Fruit fly (Drosophila melanogaster) whole organism, embryonic: Measurements from ENCODE around the gene Srrm234.

ENCODE experiments used
- B-H2 ChIP-seq: fragments of 200-800 bp; sonication (Bioruptor generic); optimal IDR thresholded peaks from 2 replicates; lab custom pipeline; 2018; ENCODE audit warnings: missing biosample characterization, mild to moderate bottlenecking, missing genetic modification characterization
- BEAF-32 ChIP-seq: fragments of 200-800 bp; sonication (Bioruptor generic); optimal IDR thresholded peaks from 3 replicates; lab custom pipeline; 2017; ENCODE audit warnings: missing biosample characterization, missing genetic modification characterization, mild to moderate bottlenecking, moderate library complexity, missing genetic modification reagents
- Bdp1 ChIP-seq: fragments of 200-800 bp; sonication (Bioruptor generic); optimal IDR thresholded peaks from 3 replicates; lab custom pipeline; 2016; ENCODE audit warnings: missing biosample characterization, missing genetic modification characterization
- CG12155 ChIP-seq: fragments of 200-800 bp; sonication (Bioruptor generic); optimal IDR thresholded peaks from 3 replicates; lab custom pipeline; 2016; ENCODE audit warnings: missing biosample characterization, missing genetic modification characterization
- CG12659 ChIP-seq: fragments of 200-800 bp; sonication (Bioruptor generic); optimal IDR thresholded peaks from 3 replicates; lab custom pipeline; 2017; ENCODE audit warnings: mild to moderate bottlenecking, missing biosample characterization, missing genetic modification reagents, missing genetic modification characterization
- CG13424 ChIP-seq: fragments of 200-800 bp; sonication (Bioruptor generic); optimal IDR thresholded peaks from 2 replicates; lab custom pipeline; 2019; ENCODE audit warnings: missing biosample characterization, mild to moderate bottlenecking, missing genetic modification characterization, moderate library complexity
- CG13624 ChIP-seq: fragments of 200-800 bp; sonication (Bioruptor generic); optimal IDR thresholded peaks from 2 replicates; lab custom pipeline; 2016; ENCODE audit warnings: missing biosample characterization, missing genetic modification characterization
- CG13775 ChIP-seq: fragments of 200-800 bp; sonication (Bioruptor generic); optimal IDR thresholded peaks from 3 replicates; lab custom pipeline; 2017; ENCODE audit warnings: missing biosample characterization, mild to moderate bottlenecking, missing genetic modification characterization
- CG14710 ChIP-seq: fragments of 200-800 bp; sonication (Bioruptor generic); optimal IDR thresholded peaks from 3 replicates; lab custom pipeline; 2019; ENCODE audit warnings: missing biosample characterization, mild to moderate bottlenecking, missing genetic modification characterization, moderate library complexity
- CG17829 ChIP-seq: fragments of 200-800 bp; optimal IDR thresholded peaks from 2 replicates; lab custom pipeline; 2019; ENCODE audit warnings: missing biosample characterization, mild to moderate bottlenecking, missing genetic modification characterization, moderate library complexity
- CG18476 ChIP-seq: fragments of 200-800 bp; sonication (Bioruptor generic); optimal IDR thresholded peaks from 2 replicates; lab custom pipeline; 2016; ENCODE audit warnings: missing biosample characterization, mild to moderate bottlenecking, missing genetic modification characterization
- CG18619 ChIP-seq: fragments of 200-800 bp; sonication (Bioruptor generic); optimal IDR thresholded peaks from 3 replicates; lab custom pipeline; 2017; ENCODE audit warnings: missing biosample characterization, mild to moderate bottlenecking, missing genetic modification characterization
- CG31441 ChIP-seq: fragments of 200-800 bp; sonication (Bioruptor generic); IDR thresholded peaks from 2 replicates; pipeline ENCODE4 v1.3.6; 2022; ENCODE audit warnings: missing biosample characterization, missing genetic modification characterization
- CG4360 ChIP-seq: fragments of 200-800 bp; sonication (Bioruptor generic); IDR thresholded peaks from 2 replicates; pipeline ENCODE4 v1.3.6; 2022; ENCODE audit warnings: missing biosample characterization, missing genetic modification characterization
- CG5245 ChIP-seq: fragments of 200-800 bp; sonication (Bioruptor generic); optimal IDR thresholded peaks from 3 replicates; lab custom pipeline; 2016; ENCODE audit warnings: missing biosample characterization, missing genetic modification characterization
- CG6791 ChIP-seq: fragments of 200-800 bp; sonication (Bioruptor generic); IDR thresholded peaks from 3 replicates; pipeline ENCODE4 v1.3.6; 2022; ENCODE audit warnings: missing biosample characterization, missing genetic modification characterization; ENCODE audit not compliant: partially characterized antibody
- CG9609 ChIP-seq: fragments of 200-800 bp; sonication (Bioruptor generic); optimal IDR thresholded peaks from 3 replicates; lab custom pipeline; 2016; ENCODE audit warnings: missing biosample characterization, missing genetic modification characterization
- CG9817 ChIP-seq: fragments of 200-800 bp; sonication (Bioruptor generic); optimal IDR thresholded peaks from 2 replicates; lab custom pipeline; 2018; ENCODE audit warnings: missing biosample characterization, mild to moderate bottlenecking, missing genetic modification characterization, moderate library complexity
- CTCF ChIP-seq: fragments of 200-800 bp; sonication (Bioruptor generic); optimal IDR thresholded peaks from 2 replicates; lab custom pipeline; 2017; ENCODE audit warnings: missing biosample characterization, mild to moderate bottlenecking, missing genetic modification characterization, moderate library complexity
- Ets65A ChIP-seq: fragments of 200-800 bp; sonication (Bioruptor generic); peaks from one replicate; lab custom pipeline; 2016; ENCODE audit warnings: missing biosample characterization, missing genetic modification characterization
- Fer3 ChIP-seq: fragments of 200-800 bp; sonication (Bioruptor generic); optimal IDR thresholded peaks from 2 replicates; lab custom pipeline; 2018; ENCODE audit warnings: missing biosample characterization, mild to moderate bottlenecking, missing genetic modification characterization, moderate library complexity
- Hey ChIP-seq: fragments of 200-800 bp; sonication (Bioruptor generic); optimal IDR thresholded peaks from 3 replicates; lab custom pipeline; 2018; ENCODE audit warnings: missing biosample characterization, mild to moderate bottlenecking, missing genetic modification characterization
- Jarid2 ChIP-seq: fragments of 200-800 bp; sonication (Bioruptor generic); optimal IDR thresholded peaks from 3 replicates; lab custom pipeline; 2017; ENCODE audit warnings: mild to moderate bottlenecking, missing biosample characterization, missing genetic modification reagents, missing genetic modification characterization
- MESR4 ChIP-seq: fragments of 200-800 bp; sonication (Bioruptor generic); optimal IDR thresholded peaks from 2 replicates; lab custom pipeline; 2018; ENCODE audit warnings: missing biosample characterization, mild to moderate bottlenecking, missing genetic modification characterization, moderate library complexity
- Mes4 ChIP-seq: fragments of 200-800 bp; sonication (Bioruptor generic); optimal IDR thresholded peaks from 2 replicates; lab custom pipeline; 2016; ENCODE audit warnings: missing biosample characterization, missing genetic modification characterization
- NfI ChIP-seq: fragments of 200-800 bp; sonication (Bioruptor generic); optimal IDR thresholded peaks from 3 replicates; lab custom pipeline; 2018; ENCODE audit warnings: missing biosample characterization, mild to moderate bottlenecking, missing genetic modification characterization, moderate library complexity
- Opbp ChIP-seq: fragments of 200-800 bp; sonication (Bioruptor generic); IDR thresholded peaks from 3 replicates; pipeline ENCODE4 v1.3.6; 2022; ENCODE audit warnings: missing biosample characterization, missing genetic modification characterization; ENCODE audit not compliant: partially characterized antibody
- Ravus ChIP-seq: fragments of 200-800 bp; sonication (Bioruptor generic); IDR thresholded peaks from 2 replicates; pipeline ENCODE4 v1.3.6; 2022; ENCODE audit warnings: missing biosample characterization, missing genetic modification characterization
- Rfx ChIP-seq: fragments of 200-800 bp; sonication (Bioruptor generic); IDR thresholded peaks from 2 replicates; pipeline ENCODE4 v1.3.6; 2022; ENCODE audit warnings: missing biosample characterization, missing genetic modification characterization
- Scr ChIP-seq: fragments of 200-800 bp; sonication (Bioruptor generic); IDR thresholded peaks from 2 replicates; pipeline ENCODE4 v1.3.6; 2022; ENCODE audit warnings: missing biosample characterization, missing genetic modification characterization; ENCODE audit not compliant: partially characterized antibody
- Stat92E ChIP-seq, 3 experiments: fragments of >200 bp in 2 of 3; fragments of 200-800 bp in 1 of 3; sonication (Bioruptor generic) in 1 of 3; optimal IDR thresholded peaks; 2 replicates each; lab custom pipeline; 2017 to 2019; ENCODE audit warnings: missing biosample characterization in 3 of 3, missing genetic modification characterization in 3 of 3, mild to moderate bottlenecking in 1 of 3, moderate library complexity in 1 of 3
- ap ChIP-seq: fragments of 200-800 bp; sonication (Bioruptor generic); IDR thresholded peaks from 2 replicates; pipeline ENCODE4 v1.3.6; 2022; ENCODE audit warnings: missing biosample characterization, missing genetic modification characterization
- az2 ChIP-seq: fragments of 200-800 bp; sonication (Bioruptor generic); optimal IDR thresholded peaks from 3 replicates; lab custom pipeline; 2016; ENCODE audit warnings: missing biosample characterization, missing genetic modification characterization
- bcd ChIP-seq: fragments of 200-800 bp; sonication (Bioruptor generic); optimal IDR thresholded peaks from 2 replicates; lab custom pipeline; 2017; ENCODE audit warnings: missing biosample characterization, mild to moderate bottlenecking, missing genetic modification characterization
- dpn ChIP-seq, 2 experiments: fragments of 200-800 bp; sonication (Bioruptor generic); optimal IDR thresholded peaks; 3 replicates each; lab custom pipeline; 2016; ENCODE audit warnings: missing biosample characterization in 2 of 2, missing genetic modification characterization in 2 of 2
- dysf ChIP-seq: fragments of 200-800 bp; sonication (Bioruptor generic); IDR thresholded peaks from 3 replicates; pipeline ENCODE4 v1.3.6; 2022; ENCODE audit warnings: missing biosample characterization, missing genetic modification characterization
- fd102C ChIP-seq: fragments of 200-800 bp; sonication (Bioruptor generic); optimal IDR thresholded peaks from 2 replicates; lab custom pipeline; 2018; ENCODE audit warnings: missing biosample characterization, mild to moderate bottlenecking, missing genetic modification characterization, moderate library complexity
- ftz-f1 ChIP-seq: fragments of 200-800 bp; sonication (Bioruptor generic); optimal IDR thresholded peaks from 2 replicates; lab custom pipeline; 2016; ENCODE audit warnings: missing biosample characterization, missing genetic modification characterization
- fu2 ChIP-seq: fragments of 200-800 bp; sonication (Bioruptor generic); optimal IDR thresholded peaks from 2 replicates; lab custom pipeline; 2016; ENCODE audit warnings: missing biosample characterization, missing genetic modification characterization
- grau ChIP-seq: fragments of 200-800 bp; optimal IDR thresholded peaks from 3 replicates; lab custom pipeline; 2019; ENCODE audit warnings: missing biosample characterization, mild to moderate bottlenecking, missing genetic modification characterization, moderate library complexity
- ind ChIP-seq: fragments of 200-800 bp; sonication (Bioruptor generic); optimal IDR thresholded peaks from 3 replicates; lab custom pipeline; 2016; ENCODE audit warnings: missing biosample characterization, missing genetic modification characterization
- lilli ChIP-seq: fragments of 200-800 bp; sonication (Bioruptor generic); optimal IDR thresholded peaks from 3 replicates; lab custom pipeline; 2016; ENCODE audit warnings: missing biosample characterization, missing genetic modification characterization
- maf-S ChIP-seq: fragments of 200-800 bp; sonication (Bioruptor generic); optimal IDR thresholded peaks from 2 replicates; lab custom pipeline; 2016; ENCODE audit warnings: missing biosample characterization, missing genetic modification characterization
- nau ChIP-seq: fragments of 200-800 bp; sonication (Bioruptor generic); optimal IDR thresholded peaks from 3 replicates; lab custom pipeline; 2017; ENCODE audit warnings: missing biosample characterization, mild to moderate bottlenecking, missing genetic modification characterization, missing genetic modification reagents
- pb ChIP-seq: fragments of 200-800 bp; sonication (Bioruptor generic); optimal IDR thresholded peaks from 3 replicates; lab custom pipeline; 2016; ENCODE audit warnings: missing biosample characterization, missing genetic modification characterization
- row ChIP-seq: fragments of 200-800 bp; sonication (Bioruptor generic); IDR thresholded peaks from 3 replicates; pipeline ENCODE4 v1.3.6; 2022; ENCODE audit warnings: missing biosample characterization, missing genetic modification characterization
- stwl ChIP-seq: fragments of 200-800 bp; sonication (Bioruptor generic); optimal IDR thresholded peaks from 3 replicates; lab custom pipeline; 2018; ENCODE audit warnings: missing biosample characterization, mild to moderate bottlenecking, missing genetic modification characterization, moderate library complexity
- tin ChIP-seq: fragments of 200-800 bp; sonication (Bioruptor generic); optimal IDR thresholded peaks from 3 replicates; lab custom pipeline; 2016; ENCODE audit warnings: missing biosample characterization, missing genetic modification characterization
- unc-4 ChIP-seq: fragments of 200-800 bp; sonication (Bioruptor generic); IDR thresholded peaks from 2 replicates; pipeline ENCODE4 v1.3.6; 2022; ENCODE audit warnings: missing biosample characterization, missing genetic modification characterization; ENCODE audit not compliant: partially characterized antibody

The Srrm234 gene

DNA sequence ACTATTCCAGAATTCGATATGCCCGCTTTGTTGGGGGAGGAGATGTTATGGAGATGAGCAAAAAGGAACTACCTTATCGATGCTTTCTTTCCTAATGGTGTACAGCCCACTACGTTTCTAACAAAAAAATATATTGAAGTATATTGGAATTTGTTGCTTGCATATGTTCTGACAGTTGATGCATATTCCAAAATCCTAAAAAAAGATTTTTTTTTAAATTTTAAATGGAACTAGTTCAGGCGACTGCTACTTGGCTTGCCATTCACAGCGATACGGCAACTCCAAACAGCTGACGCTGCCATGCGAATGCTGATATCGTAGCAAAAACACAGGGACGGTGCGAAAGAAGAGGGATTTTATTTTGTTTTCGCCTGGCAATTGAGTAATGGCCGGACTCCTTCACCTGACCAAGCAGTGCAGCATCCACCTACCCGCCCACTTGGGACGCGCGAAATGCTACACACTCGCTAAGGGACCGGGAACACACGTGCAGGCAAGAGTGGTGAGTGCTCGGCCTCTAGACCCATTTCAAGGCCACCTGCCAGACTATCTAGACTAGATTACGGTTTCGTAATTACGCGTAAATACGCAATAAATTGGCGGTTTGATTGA, 46.6 kb downstream of the Srrm234 start, which contains the start of the genes CG13926, ABCB7 and CG33230 (continued):
- TF ChIP-seq dpn (GFP tag; optimal IDR thresholded peaks at IDR 0.05; lab: Kevin White, UChicago), result peak; percentile 6 to 23
- TF ChIP-seq Scr (GFP tag; lab: Robert Waterston, UW), result peak; percentile 54
- TF ChIP-seq row (GFP tag; lab: Robert Waterston, UW), result peak; percentile 92
- TF ChIP-seq CG12659 (GFP tag; lab: Kevin White, UChicago), result peak; percentile 63
- peak; percentile 15 for TF ChIP-seq bcd (GFP tag; lab: Kevin White, UChicago)
- peak; percentile 27 for TF ChIP-seq ind
- TF ChIP-seq CG14710, result peak; percentile 55
- TF ChIP-seq CG17829, result peak; percentile 34
- TF ChIP-seq CG6791 (GFP tag; lab: Robert Waterston, UW), result no peak
- peak; percentile 54 for TF ChIP-seq MESR4 (GFP tag; lab: Kevin White, UChicago)
- TF ChIP-seq Mes4 (GFP tag; lab: Kevin White, UChicago), result no peak
- TF ChIP-seq ftz-f1 (GFP tag; lab: Kevin White, UChicago), result peak; percentile 98
- TF ChIP-seq CG18619 (GFP tag; lab: Kevin White, UChicago), result peak; percentile 14
- TF ChIP-seq CG5245, result peak; percentile 14
- peak in 1 of 3 experiments; percentile 53 for TF ChIP-seq Stat92E (GFP tag; optimal IDR thresholded peaks at IDR 0.05; lab: Kevin White, UChicago)
- TF ChIP-seq Jarid2 (GFP tag; lab: Kevin White, UChicago), result no peak
- TF ChIP-seq B-H2, result peak; percentile 59
- no peak for TF ChIP-seq pb (GFP tag; lab: Kevin White, UChicago)
- TF ChIP-seq CG13424 (tag; lab: Kevin White, UChicago), result peak; percentile 39
- peak; percentile 16 for TF ChIP-seq NfI (GFP tag; lab: Kevin White, UChicago)
- TF ChIP-seq CTCF (GFP tag; lab: Kevin White, UChicago), result no peak
- no peak for TF ChIP-seq CG9609
- peak; percentile 35 for TF ChIP-seq CG13624
- peak; percentile 81 for TF ChIP-seq Hey
- peak; percentile 20 for TF ChIP-seq CG18476 (GFP tag; lab: Kevin White, UChicago)
- TF ChIP-seq Opbp (GFP tag; lab: Robert Waterston, UW), result no peak
- peak; percentile 64 for TF ChIP-seq BEAF-32 (GFP tag; lab: Kevin White, UChicago)
- peak; percentile 5 for TF ChIP-seq Fer3 (tag; lab: Kevin White, UChicago)
- no peak for TF ChIP-seq fd102C (GFP tag; lab: Kevin White, UChicago)
- TF ChIP-seq Ets65A, result peak; percentile 92
- TF ChIP-seq CG9817 (tag; lab: Kevin White, UChicago), result peak; percentile 6
- peak; percentile 8 for TF ChIP-seq az2
- TF ChIP-seq ap (GFP tag; lab: Robert Waterston, UW), result no peak
- TF ChIP-seq Ravus (GFP tag; lab: Robert Waterston, UW), result no peak
- no peak for TF ChIP-seq CG4360 (GFP tag; lab: Robert Waterston, UW)
- TF ChIP-seq dysf (GFP tag; lab: Robert Waterston, UW), result 0 out of 3 replicates have a peak, but pooled peaks have one; percentile 30
- peak; percentile 13 for TF ChIP-seq Bdp1 (GFP tag; lab: Kevin White, UChicago)
- peak; percentile 64 for TF ChIP-seq lilli
- TF ChIP-seq maf-S (GFP tag; lab: Kevin White, UChicago), result peak; percentile 29
- TF ChIP-seq unc-4 (GFP tag; lab: Robert Waterston, UW), result 0 out of 2 replicates have a peak, but pooled peaks have one; percentile 38
- TF ChIP-seq tin, result peak; percentile 23
- peak; percentile 37 for TF ChIP-seq grau (tag; lab: Kevin White, UChicago)
- peak; percentile 6 for TF ChIP-seq fu2 (GFP tag; lab: Kevin White, UChicago)
- peak; percentile 35 for TF ChIP-seq CG13775 (GFP tag; lab: Kevin White, UChicago)
- peak; percentile 57; the same call in 1 of the 2 replicates for TF ChIP-seq Rfx (GFP tag; lab: Robert Waterston, UW)
- peak; percentile 38 for TF ChIP-seq CG12155 (GFP tag; lab: Kevin White, UChicago)
- TF ChIP-seq CG31441 (GFP tag; lab: Robert Waterston, UW), result no peak; the same call in 1 of the 2 replicates
- TF ChIP-seq stwl (tag; lab: Kevin White, UChicago), result no peak
- TF ChIP-seq nau (GFP tag; lab: Kevin White, UChicago), result no peak
